Worm (Caenorhabditis elegans): ENCODE measurements around the gene nlp-76.

The nlp-76 gene

DNA sequence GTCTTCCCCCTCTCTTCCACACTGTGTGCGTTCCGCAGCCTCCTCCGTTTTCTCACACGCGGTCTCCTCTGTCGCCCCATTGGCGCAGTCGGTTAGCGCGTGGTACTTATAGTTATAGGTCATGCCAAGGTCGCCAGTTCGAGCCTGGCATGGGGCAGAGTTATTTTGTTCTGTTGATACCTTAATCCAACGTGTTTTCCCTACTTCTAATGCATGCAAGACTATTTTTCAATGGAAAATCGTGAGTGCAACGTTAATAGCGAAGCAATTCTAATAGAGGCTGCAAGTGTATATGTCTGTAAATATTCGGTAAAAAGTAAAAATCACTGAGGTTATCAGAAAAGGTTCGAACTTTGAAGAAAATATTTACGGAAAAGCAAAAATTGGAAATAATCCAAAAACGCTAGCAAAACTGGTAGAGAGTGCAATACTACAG lies 2.6 kb downstream of the nlp-76 start (continued):
- TF ChIP-seq him-1 (tag; optimal IDR thresholded peaks at IDR 0.05) (peak; percentile 95), F23B12.7 (tag; optimal IDR thresholded peaks at IDR 0.05; ENCODE audit: insufficient read depth) (no peak), snpc-4 (GFP tag; optimal IDR thresholded peaks at IDR 0.05) (peak; percentile 71), snpc-4 (tag; optimal IDR thresholded peaks at IDR 0.05) (peak in 3 of 4 experiments; percentile 53 to 80 (median 70)), F52B5.7 (tag; optimal IDR thresholded peaks at IDR 0.05) (peak; percentile 64), mcd-1 (GFP tag; IDR thresholded peaks at IDR 0.05) (peak; percentile 63), sptf-2 (GFP tag; optimal IDR thresholded peaks at IDR 0.05) (peak; percentile 77), nfya-2 (GFP tag; IDR thresholded peaks at IDR 0.05) (no peak), lir-1 (GFP tag; conservative IDR thresholded peaks at IDR 0.05) (peak; percentile 53), ceh-79 (tag; optimal IDR thresholded peaks at IDR 0.05) (peak; percentile 31), pha-4 (tag; optimal IDR thresholded peaks at IDR 0.05) (no peak), fkh-3 (tag; optimal IDR thresholded peaks at IDR 0.05) (peak; percentile 64), Y95B8A.8 (GFP tag; IDR thresholded peaks at IDR 0.05) (no peak), Y79H2A.3 (GFP tag; conservative IDR thresholded peaks at IDR 0.05) (no peak), snpc-3.4 (tag; optimal IDR thresholded peaks at IDR 0.05) (peak; percentile 79), nhr-90 (tag; optimal IDR thresholded peaks at IDR 0.05) (peak; percentile 76), madf-3 (GFP tag; IDR thresholded peaks at IDR 0.05) (no peak), nhr-179 (tag; optimal IDR thresholded peaks at IDR 0.05) (peak; percentile 72), ets-4 (GFP tag; optimal IDR thresholded peaks at IDR 0.05) (peak; percentile 27), ceh-58 (GFP tag; IDR thresholded peaks at IDR 0.05) (no peak), tlf-1 (GFP tag; optimal IDR thresholded peaks at IDR 0.05) (no peak), ekl-4 (GFP tag; IDR thresholded peaks at IDR 0.05) (peak; percentile 61; the same call in 1 of the 2 replicates), B0336.3 (GFP tag; IDR thresholded peaks at IDR 0.05) (peak; percentile 53; the same call in 1 of the 2 replicates), attf-3 (GFP tag; conservative IDR thresholded peaks at IDR 0.05) (0 out of 2 replicates have a peak, but pooled peaks have one; percentile 14), nhr-27 (tag; optimal IDR thresholded peaks at IDR 0.05) (peak; percentile 76), ztf-22 (GFP tag; optimal IDR thresholded peaks at IDR 0.05) (no peak), C06A6.2 (GFP tag; conservative IDR thresholded peaks at IDR 0.05) (no peak; the same call in 1 of the 2 replicates), F57A8.1 (GFP tag; optimal IDR thresholded peaks at IDR 0.05) (no peak), hmg-20 (GFP tag; IDR thresholded peaks at IDR 0.05) (peak; percentile 69; the same call in 1 of the 2 replicates), atf-7 (tag; optimal IDR thresholded peaks at IDR 0.05) (peak; percentile 69), F33H1.4 (GFP tag; IDR thresholded peaks at IDR 0.05) (no peak), akir-1 (GFP tag; optimal IDR thresholded peaks at IDR 0.05) (no peak), ztf-3 (GFP tag; optimal IDR thresholded peaks at IDR 0.05) (no peak), T07F8.4 (tag; optimal IDR thresholded peaks at IDR 0.05) (peak; percentile 50), hlh-26 (GFP tag; conservative IDR thresholded peaks at IDR 0.05) (no peak), hrde-1 (tag; optimal IDR thresholded peaks at IDR 0.05; ENCODE audit: borderline replicate concordance) (peak; percentile 86), nhr-80 (tag; optimal IDR thresholded peaks at IDR 0.05) (peak; percentile 46), mes-4 (tag; optimal IDR thresholded peaks at IDR 0.05) (peak; percentile 86), Y67H2A.10 (GFP tag; conservative IDR thresholded peaks at IDR 0.05) (peak; percentile 46; the same call in 1 of the 2 replicates), hlh-12 (tag; optimal IDR thresholded peaks at IDR 0.05) (no peak), aptf-3 (GFP tag; IDR thresholded peaks at IDR 0.05) (no peak), egrh-3 (GFP tag; IDR thresholded peaks at IDR 0.05) (no peak), somi-1 (GFP tag; optimal IDR thresholded peaks at IDR 0.05) (peak; percentile 76), dpl-1 (GFP tag; optimal IDR thresholded peaks at IDR 0.05) (no peak), bed-1 (GFP tag; IDR thresholded peaks at IDR 0.05) (no peak), rcor-1 (GFP tag; IDR thresholded peaks at IDR 0.05) (peak; percentile 70), ccch-3 (GFP tag; optimal IDR thresholded peaks at IDR 0.05) (no peak), ztf-25 (GFP tag; IDR thresholded peaks at IDR 0.05) (peak; percentile 60; the same call in 1 of the 2 replicates), lin-35 (GFP tag; optimal IDR thresholded peaks at IDR 0.05) (peak in 1 of 3 experiments; percentile 63)

Measured in whole organism, young adult.